Worm (Caenorhabditis elegans) whole organism, L3 larva: ENCODE results near the gene nhr-139.

ENCODE experiments used
- ZK546.5 ChIP-seq: sonication (generic microtip); optimal IDR thresholded peaks from 2 replicates; lab custom pipeline; 2017; ENCODE audit warnings: missing biosample characterization, missing genetic modification characterization
- aly-2 ChIP-seq: fragments of 150-350 bp; optimal IDR thresholded peaks from 2 replicates; lab custom pipeline; 2014; ENCODE audit warnings: missing biosample characterization, missing genetic modification characterization
- ceh-16 ChIP-seq: sonication (generic microtip); optimal IDR thresholded peaks from 2 replicates; lab custom pipeline; 2017; ENCODE audit warnings: missing biosample characterization, missing genetic modification characterization
- ceh-28 ChIP-seq: fragments of 150-350 bp; optimal IDR thresholded peaks from 2 replicates; lab custom pipeline; 2014; ENCODE audit warnings: missing biosample characterization, missing genetic modification reagents, missing genetic modification characterization
- ceh-82 ChIP-seq: fragments of 150-350 bp; optimal IDR thresholded peaks from 2 replicates; lab custom pipeline; 2014; ENCODE audit warnings: missing biosample characterization, missing genetic modification characterization
- ceh-9 ChIP-seq: sonication (generic microtip); optimal IDR thresholded peaks from 2 replicates; lab custom pipeline; 2018; ENCODE audit warnings: missing biosample characterization, missing genetic modification characterization
- daf-12 ChIP-seq: fragments of 150-350 bp; optimal IDR thresholded peaks from 2 replicates; lab custom pipeline; 2014; ENCODE audit warnings: missing biosample characterization, missing genetic modification reagents, missing genetic modification characterization
- egl-5 ChIP-seq: fragments of 150-350 bp; optimal IDR thresholded peaks from 2 replicates; lab custom pipeline; 2017; ENCODE audit warnings: missing biosample characterization, missing genetic modification reagents, missing genetic modification characterization, inconsistent platforms
- elt-1 ChIP-seq: fragments of 150-350 bp; optimal IDR thresholded peaks from 2 replicates; lab custom pipeline; 2014; ENCODE audit warnings: missing biosample characterization, missing genetic modification characterization
- elt-3 ChIP-seq, 3 experiments: fragments of 150-350 bp in 1 of 3; sonication (generic microtip) in 2 of 3; optimal IDR thresholded peaks; 2 replicates in 2 of 3; 4 replicates in 1 of 3; lab custom pipeline; 2014 to 2017; ENCODE audit warnings: missing biosample characterization in 3 of 3, missing genetic modification characterization in 3 of 3
- fkh-10 ChIP-seq: sonication (generic microtip); optimal IDR thresholded peaks from 2 replicates; lab custom pipeline; 2017; ENCODE audit warnings: missing biosample characterization, missing genetic modification reagents, missing genetic modification characterization
- fkh-2 ChIP-seq: fragments of 150-350 bp; optimal IDR thresholded peaks from 2 replicates; lab custom pipeline; 2014; ENCODE audit warnings: missing biosample characterization, missing genetic modification reagents, missing genetic modification characterization
- fos-1 ChIP-seq: fragments of 150-350 bp; optimal IDR thresholded peaks from 2 replicates; lab custom pipeline; 2014; ENCODE audit warnings: missing biosample characterization, missing genetic modification characterization
- hmg-11 ChIP-seq: sonication (generic microtip); optimal IDR thresholded peaks from 2 replicates; lab custom pipeline; 2016; ENCODE audit warnings: missing genetic modification characterization, missing compliant biosample characterization
- lin-39 ChIP-seq: fragments of 150-350 bp; optimal IDR thresholded peaks from 2 replicates; lab custom pipeline; 2018; ENCODE audit warnings: missing biosample characterization, missing genetic modification reagents, missing genetic modification characterization
- mdl-1 ChIP-seq: fragments of 150-350 bp; optimal IDR thresholded peaks from 2 replicates; lab custom pipeline; 2014; ENCODE audit warnings: missing biosample characterization, missing genetic modification characterization
- mml-1 ChIP-seq: fragments of 150-350 bp; sonication (generic microtip); optimal IDR thresholded peaks from 3 replicates; lab custom pipeline; 2014; ENCODE audit warnings: missing biosample characterization, missing genetic modification characterization
- nfya-1 ChIP-seq: sonication (generic microtip); optimal IDR thresholded peaks from 2 replicates; lab custom pipeline; 2017; ENCODE audit warnings: missing genetic modification characterization, mild to moderate bottlenecking, missing compliant biosample characterization, antibody characterized with exemption, moderate library complexity; ENCODE audit not compliant: insufficient read depth
- nhr-11 ChIP-seq: fragments of 150-350 bp; optimal IDR thresholded peaks from 2 replicates; lab custom pipeline; 2014; ENCODE audit warnings: missing biosample characterization, missing genetic modification characterization
- nhr-23 ChIP-seq: fragments of 150-350 bp; optimal IDR thresholded peaks from 2 replicates; lab custom pipeline; 2014; ENCODE audit warnings: missing biosample characterization, missing genetic modification reagents, missing genetic modification characterization
- nhr-237 ChIP-seq: fragments of 150-350 bp; optimal IDR thresholded peaks from 2 replicates; lab custom pipeline; 2014; ENCODE audit warnings: missing biosample characterization, missing genetic modification characterization
- nhr-25 ChIP-seq: sonication (generic microtip); optimal IDR thresholded peaks from 2 replicates; lab custom pipeline; 2017; ENCODE audit warnings: missing biosample characterization, missing genetic modification characterization
- nhr-28 ChIP-seq: fragments of 150-350 bp; optimal IDR thresholded peaks from 2 replicates; lab custom pipeline; 2014; ENCODE audit warnings: missing biosample characterization, missing genetic modification characterization
- nhr-43 ChIP-seq: sonication (generic microtip); optimal IDR thresholded peaks from 2 replicates; lab custom pipeline; 2016; ENCODE audit warnings: mild to moderate bottlenecking, missing genetic modification characterization, missing compliant biosample characterization; ENCODE audit not compliant: poor library complexity, severe bottlenecking
- nhr-67 ChIP-seq: fragments of 150-350 bp; optimal IDR thresholded peaks from 2 replicates; lab custom pipeline; 2014; ENCODE audit warnings: missing biosample characterization, missing genetic modification characterization
- nhr-76 ChIP-seq: fragments of 150-350 bp; sonication (generic microtip); optimal IDR thresholded peaks from 5 replicates; lab custom pipeline; 2014; ENCODE audit warnings: missing biosample characterization, missing genetic modification characterization
- nhr-77 ChIP-seq: fragments of 150-350 bp; optimal IDR thresholded peaks from 2 replicates; lab custom pipeline; 2014; ENCODE audit warnings: missing biosample characterization, missing genetic modification characterization
- pqm-1 ChIP-seq: fragments of 150-350 bp; optimal IDR thresholded peaks from 2 replicates; lab custom pipeline; 2017; ENCODE audit warnings: missing biosample characterization, missing genetic modification characterization, inconsistent platforms
- skn-1 ChIP-seq: fragments of 150-350 bp; optimal IDR thresholded peaks from 2 replicates; lab custom pipeline; 2014; ENCODE audit warnings: missing biosample characterization, missing genetic modification characterization
- snpc-4 ChIP-seq: fragments of 150-350 bp; optimal IDR thresholded peaks from 2 replicates; lab custom pipeline; 2014; ENCODE audit warnings: missing biosample characterization, missing genetic modification characterization
- tbx-2 ChIP-seq: sonication (generic microtip); optimal IDR thresholded peaks from 2 replicates; lab custom pipeline; 2016; ENCODE audit warnings: mild to moderate bottlenecking, missing genetic modification characterization, missing compliant biosample characterization
- unc-39 ChIP-seq: sonication (generic microtip); optimal IDR thresholded peaks from 4 replicates; lab custom pipeline; 2017; ENCODE audit warnings: missing biosample characterization, missing genetic modification characterization
- unc-62 ChIP-seq: fragments of 150-350 bp; sonication (generic microtip); optimal IDR thresholded peaks from 4 replicates; lab custom pipeline; 2014; ENCODE audit warnings: missing biosample characterization, missing genetic modification reagents, missing genetic modification characterization
- ztf-11 ChIP-seq: fragments of 150-350 bp; optimal IDR thresholded peaks from 2 replicates; lab custom pipeline; 2014; ENCODE audit warnings: missing biosample characterization, missing genetic modification characterization

The nhr-139 gene

ce11 chrV:6971567-6971966 is 16.0 kb downstream of the nhr-139 start, which contains the start of gene srx-59:
TSS of gene srx-59 (plus strand) at chrV:6971867.
- TF ChIP-seq daf-12 (tag; lab: Kevin White, UChicago) (no peak), snpc-4 (no peak), lin-39 (tag; lab: Kevin White, UChicago) (no peak), ceh-82 (tag; lab: Kevin White, UChicago) (no peak), nhr-77 (tag; lab: Kevin White, UChicago) (no peak), nhr-67 (tag; lab: Kevin White, UChicago) (no peak), ztf-11 (no peak), nhr-11 (no peak), mml-1 (tag; lab: Kevin White, UChicago) (no peak)

- peak; percentile 34 for TF ChIP-seq nhr-43 (tag; lab: Kevin White, UChicago)
- TF ChIP-seq nhr-25 (tag; lab: Kevin White, UChicago): peak; percentile 13
- TF ChIP-seq nhr-23 (tag; lab: Kevin White, UChicago): peak; percentile 82
- no peak for TF ChIP-seq nhr-76 (tag; lab: Kevin White, UChicago)
- peak in 1 of 3 experiments; percentile 19 for TF ChIP-seq elt-3 (tag; optimal IDR thresholded peaks at IDR 0.05; lab: Kevin White, UChicago)
Measured at ce11 chrV:6969950-6970532, 17.5 kb downstream of the nhr-139 start, which contains the start of gene ptr-15. TSS of gene ptr-15 (minus strand) at chrV:6970000.

ce11 chrV:6956237-6956636 is 31.3 kb downstream of the nhr-139 start, which contains the start of gene mec-1:
TSS of gene mec-1 (plus strand) at chrV:6956537.
- TF ChIP-seq nfya-1 (tag; lab: Kevin White, UChicago): no peak
- no peak for TF ChIP-seq pqm-1 (tag; lab: Kevin White, UChicago)
- TF ChIP-seq nhr-237: no peak
- no peak for TF ChIP-seq aly-2 (tag; lab: Kevin White, UChicago)
- TF ChIP-seq unc-39 (tag; lab: Kevin White, UChicago): no peak
- TF ChIP-seq ZK546.5 (tag; lab: Kevin White, UChicago): no peak
- no peak for TF ChIP-seq nhr-25 (tag; lab: Kevin White, UChicago)
- TF ChIP-seq ceh-28 (tag; lab: Kevin White, UChicago): no peak
- TF ChIP-seq unc-62 (GFP tag; lab: Kevin White, UChicago): no peak
- no peak for TF ChIP-seq ceh-16 (tag; lab: Kevin White, UChicago)
- TF ChIP-seq elt-3 (tag; optimal IDR thresholded peaks at IDR 0.05; lab: Kevin White, UChicago): no peak
- TF ChIP-seq, all 47 proteins: peak for 0

- TF ChIP-seq daf-12 (tag; lab: Kevin White, UChicago) (no peak), snpc-4 (no peak), hmg-11 (tag; lab: Kevin White, UChicago) (no peak), ceh-28 (tag; lab: Kevin White, UChicago) (no peak), fkh-10 (GFP tag; lab: Kevin White, UChicago) (no peak)
Measured at ce11 chrV:6953797-6954196, 33.8 kb downstream of the nhr-139 start, which contains the start of gene srg-31. TSS of gene srg-31 (minus strand) at chrV:6953897.

ce11 chrV:6951306-6951705 is 36.3 kb downstream of the nhr-139 start, which contains the start of gene T07H8.11:
TSS of gene T07H8.11 (minus strand) at chrV:6951406.
- TF ChIP-seq nhr-28 (tag; lab: Kevin White, UChicago) (no peak), unc-62 (GFP tag; lab: Kevin White, UChicago) (no peak), nhr-67 (tag; lab: Kevin White, UChicago) (no peak), daf-12 (tag; lab: Kevin White, UChicago) (no peak), elt-1 (tag; lab: Kevin White, UChicago) (no peak), skn-1 (tag; lab: Kevin White, UChicago) (no peak), ztf-11 (no peak), nhr-23 (tag; lab: Kevin White, UChicago) (no peak), fkh-2 (tag; lab: Kevin White, UChicago) (no peak), mdl-1 (tag; lab: Kevin White, UChicago) (no peak), unc-39 (tag; lab: Kevin White, UChicago) (no peak), fos-1 (tag; lab: Kevin White, UChicago) (no peak), ceh-9 (tag; lab: Kevin White, UChicago) (no peak), egl-5 (tag; lab: Kevin White, UChicago) (no peak), ceh-16 (tag; lab: Kevin White, UChicago) (no peak), nhr-11 (no peak), nfya-1 (tag; lab: Kevin White, UChicago) (no peak), hmg-11 (tag; lab: Kevin White, UChicago) (no peak), tbx-2 (tag; lab: Kevin White, UChicago) (no peak)
- TF ChIP-seq, all 47 proteins: peak for 0
